Worm (Caenorhabditis elegans): ENCODE measurements around the gene fbxa-202.

ce11 chrV:6323602-6324001, 3.5 kb upstream of the fbxa-202 start:
- TF ChIP-seq mdl-1 (tag; optimal IDR thresholded peaks at IDR 0.05) (no peak), ztf-4 (tag; optimal IDR thresholded peaks at IDR 0.05) (no peak)
